Worm (Caenorhabditis elegans) whole organism, young adult: Measurements from ENCODE around the gene srb-13.

ENCODE experiments used
- B0336.3 ChIP-seq: fragments of 200-800 bp; sonication (Bioruptor generic); IDR thresholded peaks from 2 replicates; pipeline ENCODE4 v1.3.6; 2022; ENCODE audit warnings: missing genetic modification characterization, missing compliant biosample characterization
- C17E4.6 ChIP-seq: fragments of 200-800 bp; sonication (Bioruptor generic); IDR thresholded peaks from 2 replicates; pipeline ENCODE4 v1.3.6; 2022; ENCODE audit warnings: missing genetic modification reagents, missing genetic modification characterization, missing compliant biosample characterization
- D2030.7 ChIP-seq: fragments of 200-800 bp; sonication (Bioruptor generic); IDR thresholded peaks from 2 replicates; pipeline ENCODE4 v1.3.6; 2022; ENCODE audit warnings: missing genetic modification reagents, missing genetic modification characterization, missing compliant biosample characterization
- F23B12.7 ChIP-seq: sonication (generic microtip); optimal IDR thresholded peaks from 2 replicates; lab custom pipeline; 2017; ENCODE audit warnings: missing genetic modification characterization, mild to moderate bottlenecking, missing compliant biosample characterization, antibody characterized with exemption, moderate library complexity; ENCODE audit not compliant: insufficient read depth
- F39B2.1 ChIP-seq: fragments of 200-800 bp; sonication (Bioruptor generic); IDR thresholded peaks from 2 replicates; pipeline ENCODE4 v1.3.6; 2022; ENCODE audit warnings: missing genetic modification reagents, missing genetic modification characterization, missing compliant biosample characterization
- F52B5.7 ChIP-seq: sonication (generic microtip); optimal IDR thresholded peaks from 2 replicates; lab custom pipeline; 2016; ENCODE audit warnings: mild to moderate bottlenecking, missing genetic modification characterization, missing compliant biosample characterization
- F57C9.4 ChIP-seq: sonication (generic microtip); optimal IDR thresholded peaks from 2 replicates; lab custom pipeline; 2017; ENCODE audit warnings: mild to moderate bottlenecking, missing genetic modification characterization, missing compliant biosample characterization
- K11D2.4 ChIP-seq: fragments of 200-800 bp; sonication (Bioruptor generic); IDR thresholded peaks from 2 replicates; pipeline ENCODE4 v1.3.6; 2022; ENCODE audit warnings: missing genetic modification reagents, missing genetic modification characterization, missing compliant biosample characterization
- T26A5.8 ChIP-seq: sonication (generic microtip); optimal IDR thresholded peaks from 2 replicates; lab custom pipeline; 2016; ENCODE audit warnings: missing genetic modification characterization, missing compliant biosample characterization
- Y56A3A.18 ChIP-seq: fragments of 200-800 bp; sonication (Bioruptor generic); IDR thresholded peaks from 2 replicates; pipeline ENCODE4 v1.3.6; 2022; ENCODE audit warnings: missing genetic modification reagents, missing genetic modification characterization, missing compliant biosample characterization
- Y79H2A.3 ChIP-seq: fragments of 200-800 bp; sonication (Bioruptor generic); conservative IDR thresholded peaks from 2 replicates; pipeline ENCODE4 v1.3.6; 2022; ENCODE audit warnings: missing genetic modification reagents, missing genetic modification characterization, missing compliant biosample characterization
- Y95B8A.8 ChIP-seq: fragments of 200-800 bp; sonication (Bioruptor generic); IDR thresholded peaks from 2 replicates; pipeline ENCODE4 v1.3.6; 2022; ENCODE audit warnings: missing genetic modification reagents, missing genetic modification characterization, missing compliant biosample characterization
- aptf-3 ChIP-seq: fragments of 200-800 bp; sonication (Bioruptor generic); IDR thresholded peaks from 2 replicates; pipeline ENCODE4 v1.3.6; 2022; ENCODE audit warnings: missing genetic modification characterization, missing compliant biosample characterization
- attf-3 ChIP-seq: fragments of 200-800 bp; sonication (Bioruptor generic); conservative IDR thresholded peaks from 2 replicates; pipeline ENCODE4 v1.3.6; 2022; ENCODE audit warnings: missing genetic modification reagents, missing genetic modification characterization, missing compliant biosample characterization
- attf-5 ChIP-seq: fragments of 200-800 bp; sonication (Bioruptor generic); optimal IDR thresholded peaks from 2 replicates; lab custom pipeline; 2018; ENCODE audit warnings: mild to moderate bottlenecking, missing genetic modification characterization, missing compliant biosample characterization
- bed-2 ChIP-seq: fragments of 200-800 bp; sonication (Bioruptor generic); IDR thresholded peaks from 2 replicates; pipeline ENCODE4 v1.3.6; 2022; ENCODE audit warnings: missing genetic modification reagents, missing genetic modification characterization, missing compliant biosample characterization
- ccch-3 ChIP-seq: fragments of 200-800 bp; sonication (Bioruptor generic); optimal IDR thresholded peaks from 2 replicates; lab custom pipeline; 2018; ENCODE audit warnings: mild to moderate bottlenecking, missing genetic modification characterization, missing compliant biosample characterization
- cebp-1 ChIP-seq, 2 experiments: fragments of 200-800 bp in 1 of 2; sonication (Bioruptor generic) in 1 of 2; sonication (generic microtip) in 1 of 2; IDR thresholded peaks in 1 of 2; optimal IDR thresholded peaks in 1 of 2; 2 replicates each; pipeline versions ENCODE4 v1.3.6 to Lab custom; 2017 to 2022; ENCODE audit warnings: missing compliant biosample characterization in 2 of 2, missing genetic modification characterization in 2 of 2, mild to moderate bottlenecking in 1 of 2, missing genetic modification reagents in 1 of 2, moderate library complexity in 1 of 2
- die-1 ChIP-seq: sonication (generic microtip); optimal IDR thresholded peaks from 2 replicates; lab custom pipeline; 2016; ENCODE audit warnings: missing genotype, mild to moderate bottlenecking, missing genetic modification characterization, missing compliant biosample characterization
- dpff-1 ChIP-seq: sonication (generic microtip); optimal IDR thresholded peaks from 2 replicates; lab custom pipeline; 2017; ENCODE audit warnings: mild to moderate bottlenecking, missing genetic modification characterization, missing compliant biosample characterization
- egl-44 ChIP-seq: fragments of 200-800 bp; sonication (Bioruptor generic); IDR thresholded peaks from 2 replicates; pipeline ENCODE4 v1.3.6; 2022; ENCODE audit warnings: missing genetic modification reagents, missing genetic modification characterization, missing compliant biosample characterization
- ekl-4 ChIP-seq: fragments of 200-800 bp; sonication (Bioruptor generic); IDR thresholded peaks from 2 replicates; pipeline ENCODE4 v1.3.6; 2022; ENCODE audit warnings: missing genetic modification reagents, missing genetic modification characterization, missing compliant biosample characterization
- hmg-1.2 ChIP-seq: fragments of 200-800 bp; sonication (Bioruptor generic); IDR thresholded peaks from 2 replicates; pipeline ENCODE4 v1.3.6; 2022; ENCODE audit warnings: missing genetic modification reagents, missing genetic modification characterization, missing compliant biosample characterization
- hsf-1 ChIP-seq: fragments of 200-800 bp; sonication (Bioruptor generic); IDR thresholded peaks from 2 replicates; pipeline ENCODE4 v1.3.6; 2022; ENCODE audit warnings: missing genetic modification reagents, missing genetic modification characterization, missing compliant biosample characterization
- lag-1 ChIP-seq: fragments of 200-800 bp; sonication (Bioruptor generic); IDR thresholded peaks from 2 replicates; pipeline ENCODE4 v1.3.6; 2022; ENCODE audit warnings: missing genetic modification reagents, missing genetic modification characterization, missing compliant biosample characterization
- let-607 ChIP-seq, 2 experiments: fragments of 200-800 bp in 1 of 2; sonication (Bioruptor generic) in 1 of 2; sonication (generic microtip) in 1 of 2; optimal IDR thresholded peaks; 2 replicates each; lab custom pipeline; 2016 to 2018; ENCODE audit warnings: mild to moderate bottlenecking in 2 of 2, missing compliant biosample characterization in 2 of 2, missing genetic modification characterization in 2 of 2, moderate library complexity in 2 of 2, missing genotype in 1 of 2
- lin-26 ChIP-seq: fragments of 200-800 bp; sonication (Bioruptor generic); IDR thresholded peaks from 2 replicates; pipeline ENCODE4 v1.3.6; 2022; ENCODE audit warnings: missing genetic modification reagents, missing genetic modification characterization, missing compliant biosample characterization
- mel-28 ChIP-seq: sonication (generic microtip); optimal IDR thresholded peaks from 2 replicates; lab custom pipeline; 2016; ENCODE audit warnings: borderline replicate concordance, mild to moderate bottlenecking, missing genetic modification characterization, missing compliant biosample characterization
- nhr-179 ChIP-seq: sonication (generic microtip); optimal IDR thresholded peaks from 2 replicates; lab custom pipeline; 2016; ENCODE audit warnings: mild to moderate bottlenecking, missing genetic modification characterization, missing compliant biosample characterization
- nhr-80 ChIP-seq: sonication (generic microtip); optimal IDR thresholded peaks from 2 replicates; lab custom pipeline; 2016; ENCODE audit warnings: missing genetic modification characterization, missing compliant biosample characterization
- pbrm-1 ChIP-seq: fragments of 200-800 bp; sonication (Bioruptor generic); IDR thresholded peaks from 2 replicates; pipeline ENCODE4 v1.3.6; 2022; ENCODE audit warnings: missing genetic modification reagents, missing genetic modification characterization, missing compliant biosample characterization
- pha-4 ChIP-seq: fragments of 150-350 bp; sonication (generic microtip); optimal IDR thresholded peaks from 2 replicates; lab custom pipeline; 2014; ENCODE audit warnings: missing biosample characterization, missing genetic modification reagents, missing genetic modification characterization
- rcor-1 ChIP-seq: fragments of 200-800 bp; sonication (Bioruptor generic); IDR thresholded peaks from 2 replicates; pipeline ENCODE4 v1.3.6; 2022; ENCODE audit warnings: missing genetic modification reagents, missing genetic modification characterization, missing compliant biosample characterization
- repo-1 ChIP-seq: sonication (generic microtip); optimal IDR thresholded peaks from 2 replicates; lab custom pipeline; 2017; ENCODE audit warnings: mild to moderate bottlenecking, missing genetic modification characterization, missing compliant biosample characterization
- rpc-1 ChIP-seq, 2 experiments: fragments of 150-350 bp in 1 of 2; sonication (generic microtip) in 1 of 2; optimal IDR thresholded peaks; 2 replicates each; lab custom pipeline; 2014 to 2018; ENCODE audit warnings: missing biosample characterization in 1 of 2, missing genetic modification characterization in 1 of 2, missing genetic modification reagents in 1 of 2, missing genotype in 1 of 2
- sdz-38 ChIP-seq: sonication (generic microtip); optimal IDR thresholded peaks from 2 replicates; lab custom pipeline; 2016; ENCODE audit warnings: missing genotype, missing genetic modification characterization, missing compliant biosample characterization
- sea-2 ChIP-seq: fragments of 200-800 bp; sonication (Bioruptor generic); IDR thresholded peaks from 2 replicates; pipeline ENCODE4 v1.3.6; 2022; ENCODE audit warnings: missing genetic modification characterization, missing compliant biosample characterization
- snpc-1.1 ChIP-seq: sonication (generic microtip); optimal IDR thresholded peaks from 2 replicates; lab custom pipeline; 2017; ENCODE audit warnings: missing genetic modification characterization, mild to moderate bottlenecking, missing compliant biosample characterization, antibody characterized with exemption, moderate library complexity, missing genotype, missing genetic modification reagents; ENCODE audit not compliant: insufficient read depth
- snpc-1.3 ChIP-seq: sonication (generic microtip); optimal IDR thresholded peaks from 2 replicates; lab custom pipeline; 2017; ENCODE audit warnings: missing genetic modification characterization, mild to moderate bottlenecking, missing compliant biosample characterization, antibody characterized with exemption, moderate library complexity, missing genotype, missing genetic modification reagents; ENCODE audit not compliant: insufficient read depth
- tbx-9 ChIP-seq: sonication (generic microtip); optimal IDR thresholded peaks from 2 replicates; lab custom pipeline; 2016; ENCODE audit warnings: borderline replicate concordance, missing genetic modification characterization, inconsistent platforms, missing compliant biosample characterization
- unc-62 ChIP-seq: fragments of 150-350 bp; optimal IDR thresholded peaks from 2 replicates; lab custom pipeline; 2014; ENCODE audit warnings: missing biosample characterization, missing genetic modification reagents, missing genetic modification characterization
- xnd-1 ChIP-seq: sonication (generic microtip); optimal IDR thresholded peaks from 2 replicates; lab custom pipeline; 2016; ENCODE audit warnings: missing genotype, missing genetic modification reagents, missing genetic modification characterization, missing compliant biosample characterization
- ztf-18 ChIP-seq: sonication (generic microtip); optimal IDR thresholded peaks from 2 replicates; lab custom pipeline; 2016; ENCODE audit warnings: missing genotype, mild to moderate bottlenecking, missing genetic modification characterization, missing compliant biosample characterization
- ztf-25 ChIP-seq: fragments of 200-800 bp; sonication (Bioruptor generic); IDR thresholded peaks from 2 replicates; pipeline ENCODE4 v1.3.6; 2022; ENCODE audit warnings: missing genetic modification reagents, missing genetic modification characterization, missing compliant biosample characterization
- ztf-26 ChIP-seq: sonication (generic microtip); optimal IDR thresholded peaks from 2 replicates; lab custom pipeline; 2017; ENCODE audit warnings: missing genetic modification characterization, missing compliant biosample characterization
- ztf-28 ChIP-seq: fragments of 200-800 bp; sonication (Bioruptor generic); IDR thresholded peaks from 2 replicates; pipeline ENCODE4 v1.3.6; 2022; ENCODE audit warnings: missing genetic modification reagents, missing genetic modification characterization, missing compliant biosample characterization

Gene srb-13

ce11 chrII:5180272-5180671 is 22.8 kb upstream of the srb-13 start:
- TF ChIP-seq dpff-1 (tag; lab: Kevin White, UChicago): no peak
- TF ChIP-seq ccch-3 (GFP tag; lab: Kevin White, UChicago): no peak
- 0 out of 2 replicates have a peak, but pooled peaks have one; percentile 13 for TF ChIP-seq ekl-4

DNA sequence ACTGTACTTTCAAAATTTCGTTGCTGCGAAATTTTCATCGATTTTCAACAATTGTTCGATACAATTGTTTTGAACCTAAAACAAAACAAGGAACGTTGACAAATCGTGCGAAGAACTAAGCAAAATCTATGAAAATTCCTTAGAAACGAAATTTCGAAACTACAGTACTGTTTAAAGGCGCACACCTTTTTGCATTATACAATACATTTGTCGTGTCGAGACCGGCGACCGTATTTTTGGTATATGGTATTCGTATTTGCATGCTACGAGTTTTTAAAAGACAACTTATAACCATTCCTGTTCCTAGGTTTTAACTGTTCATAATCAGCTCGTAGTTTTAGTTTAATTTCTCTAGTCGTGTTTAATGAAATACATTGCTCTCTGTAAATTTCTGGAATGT is 21.2 kb upstream of the srb-13 start:
- TF ChIP-seq F39B2.1 (no peak), hmg-1.2 (GFP tag; lab: Robert Waterston, UW) (no peak), aptf-3 (no peak), attf-5 (GFP tag; lab: Kevin White, UChicago) (no peak), T26A5.8 (no peak), pha-4 (no peak), F57C9.4 (tag; lab: Kevin White, UChicago) (no peak), repo-1 (peak; percentile 80), sea-2 (no peak), K11D2.4 (no peak), mel-28 (no peak), lag-1 (GFP tag; lab: Robert Waterston, UW) (no peak), ekl-4 (peak; percentile 38; the same call in 1 of the 2 replicates), sdz-38 (tag; lab: Kevin White, UChicago) (no peak), tbx-9 (tag; lab: Kevin White, UChicago) (no peak), unc-62 (GFP tag; lab: Kevin White, UChicago) (no peak), ztf-18 (tag; lab: Kevin White, UChicago) (no peak), ztf-28 (GFP tag; lab: Robert Waterston, UW) (no peak), F23B12.7 (no peak), B0336.3 (GFP tag; lab: Robert Waterston, UW) (peak; percentile 44; the same call in 1 of the 2 replicates), F52B5.7 (tag; lab: Kevin White, UChicago) (no peak), bed-2 (GFP tag; lab: Robert Waterston, UW) (no peak), snpc-1.3 (tag; lab: Kevin White, UChicago) (no peak), C17E4.6 (GFP tag; lab: Robert Waterston, UW) (0 out of 2 replicates have a peak, but pooled peaks have one; percentile 31), D2030.7 (GFP tag; lab: Robert Waterston, UW) (no peak), lin-26 (GFP tag; lab: Robert Waterston, UW) (no peak), ztf-25 (GFP tag; lab: Robert Waterston, UW) (no peak), attf-3 (GFP tag; lab: Robert Waterston, UW) (no peak), Y56A3A.18 (GFP tag; lab: Robert Waterston, UW) (peak; percentile 79; the same call in 1 of the 2 replicates), xnd-1 (tag; lab: Kevin White, UChicago) (no peak), hsf-1 (GFP tag; lab: Robert Waterston, UW) (no peak), snpc-1.1 (no peak), Y95B8A.8 (GFP tag; lab: Robert Waterston, UW) (no peak), rcor-1 (GFP tag; lab: Robert Waterston, UW) (no peak), cebp-1 (GFP tag; IDR thresholded peaks at IDR 0.05; lab: Robert Waterston, UW) (no peak), cebp-1 (tag; optimal IDR thresholded peaks at IDR 0.05; lab: Kevin White, UChicago) (peak; percentile 18), die-1 (tag; lab: Kevin White, UChicago) (no peak), ztf-26 (tag; lab: Kevin White, UChicago) (no peak), pbrm-1 (0 out of 2 replicates have a peak, but pooled peaks have one; percentile 20), Y79H2A.3 (no peak), rpc-1 (optimal IDR thresholded peaks at IDR 0.05; lab: Kevin White, UChicago) (no peak), rpc-1 (tag; optimal IDR thresholded peaks at IDR 0.05; lab: Kevin White, UChicago) (no peak), nhr-80 (tag; lab: Kevin White, UChicago) (no peak), egl-44 (GFP tag; lab: Robert Waterston, UW) (no peak), let-607 (tag; optimal IDR thresholded peaks at IDR 0.05; lab: Kevin White, UChicago) (peak in 1 of 2 experiments; percentile 7), nhr-179 (tag; lab: Kevin White, UChicago) (no peak)
